Fruit fly (Drosophila melanogaster) whole organism, prepupa: ENCODE measurements around the gene Plp.

Source experiments
- Blimp-1 ChIP-seq: fragments of 200-800 bp; sonication (Bioruptor generic); optimal IDR thresholded peaks from 3 replicates; lab custom pipeline; 2017; ENCODE audit warnings: missing biosample characterization, missing genetic modification characterization, mild to moderate bottlenecking, moderate library complexity, missing genetic modification reagents
- CG10631 ChIP-seq: fragments of 200-800 bp; sonication (Bioruptor generic); optimal IDR thresholded peaks from 2 replicates; lab custom pipeline; 2016; ENCODE audit warnings: missing biosample characterization, missing genetic modification characterization
- CG11294 ChIP-seq: fragments of 200-800 bp; sonication (Bioruptor generic); IDR thresholded peaks from 2 replicates; pipeline ENCODE4 v1.3.6; 2022; ENCODE audit warnings: missing biosample characterization, missing genetic modification characterization
- CG11762 ChIP-seq: fragments of 200-800 bp; sonication (Bioruptor generic); optimal IDR thresholded peaks from 3 replicates; lab custom pipeline; 2016; ENCODE audit warnings: missing biosample characterization, missing genetic modification characterization; ENCODE audit not compliant: insufficient read depth
- CG11902 ChIP-seq: fragments of 200-800 bp; sonication (Bioruptor generic); optimal IDR thresholded peaks from 3 replicates; lab custom pipeline; 2016; ENCODE audit warnings: missing biosample characterization, missing genetic modification characterization
- CG15336 ChIP-seq: fragments of 200-800 bp; sonication (Bioruptor generic); IDR thresholded peaks from 2 replicates; pipeline ENCODE4 v1.3.6; 2022; ENCODE audit warnings: missing biosample characterization, missing genetic modification characterization
- CG1621 ChIP-seq: fragments of 200-800 bp; sonication (Bioruptor generic); optimal IDR thresholded peaks from 3 replicates; lab custom pipeline; 2018; ENCODE audit warnings: missing biosample characterization, mild to moderate bottlenecking, missing genetic modification characterization
- CG16779 ChIP-seq: fragments of 200-800 bp; sonication (Bioruptor generic); optimal IDR thresholded peaks from 3 replicates; lab custom pipeline; 2017; ENCODE audit warnings: missing biosample characterization, mild to moderate bottlenecking, missing genetic modification characterization
- CG3032 ChIP-seq: fragments of 200-800 bp; optimal IDR thresholded peaks from 2 replicates; lab custom pipeline; 2019; ENCODE audit warnings: missing biosample characterization, mild to moderate bottlenecking, missing genetic modification characterization, moderate library complexity
- CG31627 ChIP-seq: fragments of 200-800 bp; sonication (Bioruptor generic); optimal IDR thresholded peaks from 3 replicates; lab custom pipeline; 2016; ENCODE audit warnings: missing biosample characterization, missing genetic modification characterization
- CG32006 ChIP-seq: fragments of 200-800 bp; sonication (Bioruptor generic); optimal IDR thresholded peaks from 3 replicates; lab custom pipeline; 2017; ENCODE audit warnings: missing biosample characterization, mild to moderate bottlenecking, missing genetic modification characterization
- CG34406 ChIP-seq: fragments of 200-800 bp; sonication (Bioruptor generic); optimal IDR thresholded peaks from 3 replicates; lab custom pipeline; 2016; ENCODE audit warnings: missing biosample characterization, missing genetic modification characterization
- CG3919 ChIP-seq: fragments of 200-800 bp; sonication (Bioruptor generic); optimal IDR thresholded peaks from 3 replicates; lab custom pipeline; 2016; ENCODE audit warnings: missing biosample characterization, missing genetic modification characterization
- CG4318 ChIP-seq: fragments of 200-800 bp; sonication (Bioruptor generic); optimal IDR thresholded peaks from 3 replicates; lab custom pipeline; 2017; ENCODE audit warnings: missing biosample characterization, mild to moderate bottlenecking, missing genetic modification characterization
- CG6163 ChIP-seq: fragments of 200-800 bp; sonication (Bioruptor generic); IDR thresholded peaks from 3 replicates; pipeline ENCODE4 v1.3.6; 2022; ENCODE audit warnings: missing biosample characterization, missing genetic modification characterization
- CG6808 ChIP-seq: fragments of 200-800 bp; sonication (Bioruptor generic); optimal IDR thresholded peaks from 3 replicates; lab custom pipeline; 2017; ENCODE audit warnings: missing biosample characterization, missing genetic modification characterization, mild to moderate bottlenecking, moderate library complexity, missing genetic modification reagents
- CG8119 ChIP-seq: fragments of 200-800 bp; sonication (Bioruptor generic); IDR thresholded peaks from 3 replicates; pipeline ENCODE4 v1.3.6; 2022; ENCODE audit warnings: missing biosample characterization, missing genetic modification characterization
- CG8319 ChIP-seq: fragments of 200-800 bp; sonication (Bioruptor generic); optimal IDR thresholded peaks from 3 replicates; lab custom pipeline; 2016; ENCODE audit warnings: missing biosample characterization, missing genetic modification characterization
- CG8632 ChIP-seq: fragments of 200-800 bp; sonication (Bioruptor generic); optimal IDR thresholded peaks from 3 replicates; lab custom pipeline; 2016; ENCODE audit warnings: missing biosample characterization, missing genetic modification characterization
- CG9139 ChIP-seq: fragments of 200-800 bp; sonication (Bioruptor generic); optimal IDR thresholded peaks from 3 replicates; lab custom pipeline; 2017; ENCODE audit warnings: missing biosample characterization, mild to moderate bottlenecking, missing genetic modification characterization
- Eip75B ChIP-seq: fragments of 200-800 bp; sonication (Bioruptor generic); optimal IDR thresholded peaks from 3 replicates; lab custom pipeline; 2016; ENCODE audit warnings: missing biosample characterization, missing genetic modification characterization
- Eip78C ChIP-seq: fragments of 200-800 bp; sonication (Bioruptor generic); peaks from one replicate; lab custom pipeline; 2016; ENCODE audit warnings: missing biosample characterization, missing genetic modification characterization
- Ets21C ChIP-seq: fragments of 200-800 bp; sonication (Bioruptor generic); optimal IDR thresholded peaks from 3 replicates; lab custom pipeline; 2016; ENCODE audit warnings: missing biosample characterization, missing genetic modification characterization
- Ets96B ChIP-seq: fragments of 200-800 bp; optimal IDR thresholded peaks from 2 replicates; lab custom pipeline; 2019; ENCODE audit warnings: missing biosample characterization, mild to moderate bottlenecking, missing genetic modification characterization, moderate library complexity
- Gug ChIP-seq: fragments of 200-800 bp; sonication (Bioruptor generic); IDR thresholded peaks from 2 replicates; pipeline ENCODE4 v1.3.6; 2022; ENCODE audit warnings: missing biosample characterization, missing genetic modification characterization
- Hr38 ChIP-seq: sonication (Bioruptor generic); optimal IDR thresholded peaks from 2 replicates; lab custom pipeline; 2016; ENCODE audit warnings: missing biosample characterization, missing genetic modification characterization
- Hr39 ChIP-seq: fragments of 200-800 bp; sonication (Bioruptor generic); optimal IDR thresholded peaks from 2 replicates; lab custom pipeline; 2016; ENCODE audit warnings: missing biosample characterization, missing genetic modification characterization
- Hr4 ChIP-seq: fragments of 200-800 bp; sonication (Bioruptor generic); optimal IDR thresholded peaks from 3 replicates; lab custom pipeline; 2016; ENCODE audit warnings: missing biosample characterization, missing genetic modification characterization
- Lpt ChIP-seq: fragments of 200-800 bp; sonication (Bioruptor generic); optimal IDR thresholded peaks from 3 replicates; lab custom pipeline; 2016; ENCODE audit warnings: missing biosample characterization, missing genetic modification characterization
- Met ChIP-seq: fragments of 200-800 bp; sonication (Bioruptor generic); optimal IDR thresholded peaks from 3 replicates; lab custom pipeline; 2016; ENCODE audit warnings: missing biosample characterization, missing genetic modification characterization
- OdsH ChIP-seq: fragments of 200-800 bp; sonication (Bioruptor generic); optimal IDR thresholded peaks from 3 replicates; lab custom pipeline; 2016; ENCODE audit warnings: missing biosample characterization, missing genetic modification characterization
- Smox ChIP-seq: fragments of 200-800 bp; sonication (Bioruptor generic); optimal IDR thresholded peaks from 3 replicates; lab custom pipeline; 2016; ENCODE audit warnings: missing biosample characterization, missing genetic modification characterization
- Sox102F ChIP-seq: fragments of 200-800 bp; sonication (Bioruptor generic); optimal IDR thresholded peaks from 2 replicates; lab custom pipeline; 2016; ENCODE audit warnings: missing biosample characterization, mild to moderate bottlenecking, missing genetic modification characterization
- Sox14 ChIP-seq: fragments of 200-800 bp; sonication (Bioruptor generic); optimal IDR thresholded peaks from 3 replicates; lab custom pipeline; 2016; ENCODE audit warnings: missing biosample characterization, missing genetic modification characterization
- Sox15 ChIP-seq: fragments of 200-800 bp; sonication (Bioruptor generic); optimal IDR thresholded peaks from 3 replicates; lab custom pipeline; 2016; ENCODE audit warnings: missing biosample characterization, missing genetic modification characterization
- achi ChIP-seq: fragments of 200-800 bp; sonication (Bioruptor generic); optimal IDR thresholded peaks from 3 replicates; lab custom pipeline; 2016; ENCODE audit warnings: missing biosample characterization, missing genetic modification characterization
- acj6 ChIP-seq: fragments of 200-800 bp; sonication (Bioruptor generic); optimal IDR thresholded peaks from 3 replicates; lab custom pipeline; 2016; ENCODE audit warnings: missing biosample characterization, missing genetic modification characterization
- cyc ChIP-seq: fragments of 200-800 bp; sonication (Bioruptor generic); optimal IDR thresholded peaks from 3 replicates; lab custom pipeline; 2016; ENCODE audit warnings: missing biosample characterization, missing genetic modification characterization
- dac ChIP-seq: fragments of 200-800 bp; sonication (Bioruptor generic); optimal IDR thresholded peaks from 2 replicates; lab custom pipeline; 2017; ENCODE audit warnings: missing biosample characterization, mild to moderate bottlenecking, missing genetic modification characterization
- fd59A ChIP-seq: fragments of 200-800 bp; sonication (Bioruptor generic); optimal IDR thresholded peaks from 2 replicates; lab custom pipeline; 2017; ENCODE audit warnings: missing biosample characterization, mild to moderate bottlenecking, missing genetic modification characterization, missing genetic modification reagents
- fd85E ChIP-seq: fragments of 200-800 bp; sonication (Bioruptor generic); optimal IDR thresholded peaks from 3 replicates; lab custom pipeline; 2016; ENCODE audit warnings: missing biosample characterization, missing genetic modification characterization
- fkh ChIP-seq: fragments of 200-800 bp; sonication (Bioruptor generic); optimal IDR thresholded peaks from 3 replicates; lab custom pipeline; 2017; ENCODE audit warnings: missing biosample characterization, mild to moderate bottlenecking, missing genetic modification characterization, moderate library complexity
- lz ChIP-seq: fragments of 200-800 bp; sonication (Bioruptor generic); optimal IDR thresholded peaks from 3 replicates; lab custom pipeline; 2016; ENCODE audit warnings: missing biosample characterization, missing genetic modification characterization
- net ChIP-seq: fragments of 200-800 bp; sonication (Bioruptor generic); optimal IDR thresholded peaks from 3 replicates; lab custom pipeline; 2016; ENCODE audit warnings: missing biosample characterization, missing genetic modification characterization
- pdm3 ChIP-seq: fragments of 200-800 bp; sonication (Bioruptor generic); optimal IDR thresholded peaks from 3 replicates; lab custom pipeline; 2016; ENCODE audit warnings: missing biosample characterization, missing genetic modification characterization
- salr ChIP-seq, 2 experiments: fragments of 200-800 bp; sonication (Bioruptor generic); optimal IDR thresholded peaks; 3 replicates each; lab custom pipeline; 2016 to 2018; ENCODE audit warnings: missing biosample characterization in 2 of 2, missing genetic modification characterization in 2 of 2, mild to moderate bottlenecking in 1 of 2
- spab ChIP-seq: fragments of 200-800 bp; sonication (Bioruptor generic); optimal IDR thresholded peaks from 2 replicates; lab custom pipeline; 2017; ENCODE audit warnings: missing biosample characterization, mild to moderate bottlenecking, missing genetic modification characterization, missing genetic modification reagents
- ss ChIP-seq, 2 experiments: fragments of 200-800 bp; sonication (Bioruptor generic); optimal IDR thresholded peaks; 2 replicates in 1 of 2; 3 replicates in 1 of 2; lab custom pipeline; 2017 to 2018; ENCODE audit warnings: mild to moderate bottlenecking in 2 of 2, missing biosample characterization in 2 of 2, missing genetic modification characterization in 2 of 2, moderate library complexity in 1 of 2
- svp ChIP-seq: fragments of 200-800 bp; sonication (Bioruptor generic); peaks from one replicate; lab custom pipeline; 2016; ENCODE audit warnings: missing biosample characterization, missing genetic modification characterization
- topi ChIP-seq: fragments of 200-800 bp; sonication (Bioruptor generic); optimal IDR thresholded peaks from 3 replicates; lab custom pipeline; 2016; ENCODE audit warnings: missing biosample characterization, missing genetic modification characterization
- vri ChIP-seq: fragments of 200-800 bp; sonication (Bioruptor generic); optimal IDR thresholded peaks from 3 replicates; lab custom pipeline; 2016; ENCODE audit warnings: missing biosample characterization, mild to moderate bottlenecking, missing genetic modification characterization

The Plp gene

dm6 chr3L:15104849-15105555, 10.5 kb upstream of the Plp start:
- TF ChIP-seq CG32006 (peak; percentile 96), Hr38 (GFP tag; lab: Kevin White, UChicago) (peak; percentile 17), acj6 (peak; percentile 94), Gug (GFP tag; lab: Robert Waterston, UW) (peak; percentile 87), CG15336 (peak; percentile 94), CG11294 (GFP tag; lab: Robert Waterston, UW) (peak; percentile 83), dac (GFP tag; lab: Kevin White, UChicago) (peak; percentile 87), spab (GFP tag; lab: Kevin White, UChicago) (peak; percentile 85), pdm3 (peak; percentile 95), Eip78C (GFP tag; lab: Kevin White, UChicago) (peak; percentile 99), topi (GFP tag; lab: Kevin White, UChicago) (peak; percentile 93), Hr4 (GFP tag; lab: Kevin White, UChicago) (peak; percentile 97), Lpt (peak; percentile 79), cyc (peak; percentile 92), CG10631 (GFP tag; lab: Kevin White, UChicago) (peak; percentile 91), net (peak; percentile 91), svp (GFP tag; lab: Kevin White, UChicago) (peak; percentile 96), Hr39 (GFP tag; lab: Kevin White, UChicago) (peak; percentile 95), CG9139 (GFP tag; lab: Kevin White, UChicago) (peak; percentile 65), CG11762 (GFP tag; lab: Kevin White, UChicago) (peak; percentile 81), CG3032 (tag; lab: Kevin White, UChicago) (peak; percentile 90), Eip75B (GFP tag; lab: Kevin White, UChicago) (peak; percentile 92), CG34406 (GFP tag; lab: Kevin White, UChicago) (peak; percentile 92), fkh (GFP tag; lab: Kevin White, UChicago) (no peak), CG6163 (peak; percentile 84), Sox15 (GFP tag; lab: Kevin White, UChicago) (peak; percentile 93), CG8632 (GFP tag; lab: Kevin White, UChicago) (peak; percentile 89), CG1621 (tag; lab: Kevin White, UChicago) (peak; percentile 85), Blimp-1 (GFP tag; lab: Kevin White, UChicago) (no peak), achi (GFP tag; lab: Kevin White, UChicago) (peak; percentile 92), Smox (GFP tag; lab: Kevin White, UChicago) (peak; percentile 92), CG31627 (peak; percentile 96), salr (GFP tag; optimal IDR thresholded peaks at IDR 0.05; lab: Kevin White, UChicago) (peak; percentile 78 to 90), Ets96B (tag; lab: Kevin White, UChicago) (peak; percentile 90), OdsH (peak; percentile 95), CG3919 (GFP tag; lab: Kevin White, UChicago) (peak; percentile 89), Sox102F (GFP tag; lab: Kevin White, UChicago) (peak; percentile 95), Sox14 (GFP tag; lab: Kevin White, UChicago) (peak; percentile 95), CG11902 (peak; percentile 91), lz (GFP tag; lab: Kevin White, UChicago) (peak; percentile 95), CG8119 (GFP tag; lab: Robert Waterston, UW) (peak; percentile 95), fd85E (peak; percentile 57), Met (peak; percentile 95), CG16779 (tag; lab: Kevin White, UChicago) (peak; percentile 85), ss (GFP tag; optimal IDR thresholded peaks at IDR 0.05; lab: Kevin White, UChicago) (peak; percentile 68 to 92), CG8319 (GFP tag; lab: Kevin White, UChicago) (peak; percentile 80), CG4318 (GFP tag; lab: Kevin White, UChicago) (peak; percentile 93), fd59A (GFP tag; lab: Kevin White, UChicago) (peak; percentile 91), vri (peak; percentile 83), Ets21C (peak; percentile 92), CG6808 (GFP tag; lab: Kevin White, UChicago) (peak; percentile 91)
